Fruit fly (Drosophila melanogaster) whole organism: ENCODE data around the gene Lcp65Aa.

Experiments used
- CG8478 ChIP-seq: fragments of >200 bp; optimal IDR thresholded peaks from 2 replicates; lab custom pipeline; 2018; ENCODE audit warnings: inconsistent platforms
- Dll ChIP-seq: fragments of >200 bp; optimal IDR thresholded peaks from 2 replicates; lab custom pipeline; 2017
- EcR ChIP-seq, 2 experiments: fragments of >200 bp; optimal IDR thresholded peaks; 2 replicates each; lab custom pipeline; 2017; ENCODE audit warnings: missing biosample characterization in 2 of 2, missing genetic modification characterization in 2 of 2, missing genetic modification reagents in 2 of 2
- psq ChIP-seq: fragments of >200 bp; optimal IDR thresholded peaks from 2 replicates; lab custom pipeline; 2017
- usp ChIP-seq: fragments of >200 bp; optimal IDR thresholded peaks from 2 replicates; lab custom pipeline; 2017; ENCODE audit warnings: missing biosample characterization, missing genetic modification characterization, mixed read lengths

DNA sequence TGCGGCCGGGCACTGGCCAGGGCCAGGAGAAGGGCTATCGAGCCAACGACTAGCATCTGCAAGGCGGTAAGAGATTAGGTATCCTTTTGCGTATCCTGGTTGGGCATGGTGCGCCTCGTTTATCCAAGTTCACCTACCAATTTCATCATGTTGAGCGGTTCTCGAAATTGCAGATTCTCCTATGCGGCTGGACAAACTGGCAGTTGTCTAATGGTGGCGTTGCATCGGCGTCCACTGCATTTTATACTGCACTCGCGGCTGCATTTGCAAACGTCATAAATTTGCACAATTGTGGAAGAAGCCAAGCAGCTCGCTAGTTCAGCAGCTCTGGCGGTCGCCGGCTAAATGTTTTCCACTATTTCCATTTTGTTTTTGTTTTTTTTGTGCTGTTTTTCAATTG, 1.4 kb downstream of the Lcp65Aa start, which contains the start of gene Acp65Aa:
- no peak for TF ChIP-seq psq (lab: Kevin White, UChicago)
- TF ChIP-seq CG8478 (lab: Kevin White, UChicago) = no peak
- no peak for TF ChIP-seq EcR (GFP tag; optimal IDR thresholded peaks at IDR 0.05; lab: Kevin White, UChicago)
- TF ChIP-seq usp (GFP tag; lab: Kevin White, UChicago) = no peak
- no peak for TF ChIP-seq Dll
